Worm (Caenorhabditis elegans) whole organism, late embryonic: Measurements from ENCODE around the gene max-2.

ENCODE experiments used
- hlh-30 ChIP-seq: sonication (generic microtip); optimal IDR thresholded peaks from 2 replicates; lab custom pipeline; 2017; ENCODE audit warnings: antibody characterized with exemption, missing genetic modification characterization, missing compliant biosample characterization; ENCODE audit not compliant: insufficient read depth
- lim-6 ChIP-seq: sonication (generic microtip); optimal IDR thresholded peaks from 2 replicates; lab custom pipeline; 2016; ENCODE audit warnings: missing genetic modification characterization, missing compliant biosample characterization

ce11 chrII:12966274-12966673 lies 59.4 kb downstream of the max-2 start:
- TF ChIP-seq hlh-30 (no peak), lim-6 (tag; lab: Kevin White, UChicago) (no peak)
